Fruit fly (Drosophila melanogaster) whole organism, pupa: ENCODE data around the gene AstC.
A peak's percentile ranks its signal among the peaks of the same experiment; 100 is the strongest.

Experiments
- CG14655 ChIP-seq: fragments of 200-800 bp; sonication (Bioruptor generic); optimal IDR thresholded peaks from 3 replicates; lab custom pipeline; 2017; ENCODE audit warnings: mild to moderate bottlenecking, missing biosample characterization, missing genetic modification reagents, missing genetic modification characterization
- CG8301 ChIP-seq: fragments of 200-800 bp; sonication (Bioruptor generic); optimal IDR thresholded peaks from 2 replicates; lab custom pipeline; 2018; ENCODE audit warnings: missing biosample characterization, mild to moderate bottlenecking, missing genetic modification characterization
- EcR ChIP-seq: fragments of 200-800 bp; sonication (Bioruptor generic); optimal IDR thresholded peaks from 3 replicates; lab custom pipeline; 2019; ENCODE audit warnings: missing biosample characterization, missing genetic modification characterization, mild to moderate bottlenecking, moderate library complexity, missing genetic modification reagents

- no peak for TF ChIP-seq CG14655
- TF ChIP-seq CG8301 (tag; lab: Kevin White, UChicago) = no peak
- peak; percentile 98 for TF ChIP-seq EcR (GFP tag; lab: Kevin White, UChicago)
Measured at dm6 chr2L:11045467-11045914, 35.7 kb downstream of the AstC start.
